Worm (Caenorhabditis elegans) whole organism, midembryonic: ENCODE data around the gene lin-14.

Experiments
- T22C8.4 ChIP-seq: fragments of 200-800 bp; sonication (Bioruptor generic); IDR thresholded peaks from 2 replicates; pipeline ENCODE4 v1.3.6; 2022; ENCODE audit warnings: missing genetic modification characterization, missing compliant biosample characterization
- cog-1 ChIP-seq: sonication (generic microtip); optimal IDR thresholded peaks from 2 replicates; lab custom pipeline; 2016; ENCODE audit warnings: missing genetic modification characterization, missing compliant biosample characterization
- flt-1 ChIP-seq: fragments of 200-800 bp; sonication (Bioruptor generic); IDR thresholded peaks from 2 replicates; pipeline ENCODE4 v1.3.6; 2022; ENCODE audit warnings: missing genetic modification characterization, missing compliant biosample characterization
- klf-2 ChIP-seq: fragments of 200-800 bp; sonication (Bioruptor generic); conservative IDR thresholded peaks from 2 replicates; pipeline ENCODE4 v1.3.6; 2022; ENCODE audit warnings: missing genetic modification reagents, missing genetic modification characterization, missing compliant biosample characterization
- med-1 ChIP-seq: sonication (generic microtip); optimal IDR thresholded peaks from 2 replicates; lab custom pipeline; 2017; ENCODE audit warnings: missing genetic modification characterization, mild to moderate bottlenecking, missing compliant biosample characterization, antibody characterized with exemption, missing genetic modification reagents; ENCODE audit not compliant: insufficient read depth
- ref-1 ChIP-seq: fragments of 200-800 bp; sonication (Bioruptor generic); conservative IDR thresholded peaks from 2 replicates; pipeline ENCODE4 v1.3.6; 2022; ENCODE audit warnings: missing genetic modification reagents, missing genetic modification characterization, missing compliant biosample characterization
- tab-1 ChIP-seq: fragments of 200-800 bp; sonication (Bioruptor generic); IDR thresholded peaks from 2 replicates; pipeline ENCODE4 v1.3.6; 2022; ENCODE audit warnings: missing genetic modification characterization, missing compliant biosample characterization
- ztf-23 ChIP-seq: fragments of 200-800 bp; sonication (Bioruptor generic); IDR thresholded peaks from 2 replicates; pipeline ENCODE4 v1.3.6; 2022; ENCODE audit warnings: missing genetic modification reagents, missing genetic modification characterization, missing compliant biosample characterization
- ztf-29 ChIP-seq: fragments of 200-800 bp; sonication (Bioruptor generic); IDR thresholded peaks from 2 replicates; pipeline ENCODE4 v1.3.6; 2022; ENCODE audit warnings: missing genetic modification reagents, missing genetic modification characterization, missing compliant biosample characterization

lin-14 gene

ce11 chrX:11466444-11467319, 1.3 kb downstream of the lin-14 start:
- TF ChIP-seq tab-1 (GFP tag; lab: Robert Waterston, UW) (no peak), ref-1 (GFP tag; lab: Robert Waterston, UW) (no peak), med-1 (GFP tag; lab: Kevin White, UChicago) (no peak), T22C8.4 (GFP tag; lab: Robert Waterston, UW) (no peak), ztf-29 (GFP tag; lab: Robert Waterston, UW) (no peak), klf-2 (GFP tag; lab: Robert Waterston, UW) (no peak), flt-1 (no peak), cog-1 (tag; lab: Kevin White, UChicago) (no peak), ztf-23 (GFP tag; lab: Robert Waterston, UW) (no peak)

- TF ChIP-seq ref-1 (GFP tag; lab: Robert Waterston, UW) (no peak), cog-1 (tag; lab: Kevin White, UChicago) (peak; percentile 53)
These were observed 2.0 kb downstream of the lin-14 start for ce11 chrX:11467320-11467732.

ce11 chrX:11468814-11469213, 3.5 kb downstream of the lin-14 start:
- TF ChIP-seq cog-1 (tag; lab: Kevin White, UChicago) (no peak), med-1 (GFP tag; lab: Kevin White, UChicago) (no peak), ztf-23 (GFP tag; lab: Robert Waterston, UW) (no peak), flt-1 (no peak), klf-2 (GFP tag; lab: Robert Waterston, UW) (no peak), ref-1 (GFP tag; lab: Robert Waterston, UW) (no peak), T22C8.4 (GFP tag; lab: Robert Waterston, UW) (no peak), ztf-29 (GFP tag; lab: Robert Waterston, UW) (no peak), tab-1 (GFP tag; lab: Robert Waterston, UW) (no peak)

ce11 chrX:11469600-11469999, 4.2 kb downstream of the lin-14 start:
- TF ChIP-seq ztf-29 (GFP tag; lab: Robert Waterston, UW) (no peak), ztf-23 (GFP tag; lab: Robert Waterston, UW) (no peak), ref-1 (GFP tag; lab: Robert Waterston, UW) (no peak), T22C8.4 (GFP tag; lab: Robert Waterston, UW) (no peak)

- TF ChIP-seq T22C8.4 (GFP tag; lab: Robert Waterston, UW) (no peak), med-1 (GFP tag; lab: Kevin White, UChicago) (no peak)
These were observed 6.0 kb downstream of the lin-14 start for ce11 chrX:11471409-11471808.

ce11 chrX:11471893-11472292, 6.5 kb downstream of the lin-14 start:
- TF ChIP-seq ztf-29 (GFP tag; lab: Robert Waterston, UW), result no peak
- no peak for TF ChIP-seq ztf-23 (GFP tag; lab: Robert Waterston, UW)
- no peak for TF ChIP-seq klf-2 (GFP tag; lab: Robert Waterston, UW)
- no peak for TF ChIP-seq ref-1 (GFP tag; lab: Robert Waterston, UW)
- no peak for TF ChIP-seq tab-1 (GFP tag; lab: Robert Waterston, UW)
- no peak for TF ChIP-seq cog-1 (tag; lab: Kevin White, UChicago)
- no peak for TF ChIP-seq T22C8.4 (GFP tag; lab: Robert Waterston, UW)
- TF ChIP-seq flt-1, result no peak
- no peak for TF ChIP-seq med-1 (GFP tag; lab: Kevin White, UChicago)

ce11 chrX:11472407-11472806, 7.0 kb downstream of the lin-14 start:
- TF ChIP-seq ztf-29 (GFP tag; lab: Robert Waterston, UW) (no peak), ztf-23 (GFP tag; lab: Robert Waterston, UW) (no peak), med-1 (GFP tag; lab: Kevin White, UChicago) (no peak), tab-1 (GFP tag; lab: Robert Waterston, UW) (no peak), cog-1 (tag; lab: Kevin White, UChicago) (no peak), flt-1 (no peak), klf-2 (GFP tag; lab: Robert Waterston, UW) (no peak), ref-1 (GFP tag; lab: Robert Waterston, UW) (no peak), T22C8.4 (GFP tag; lab: Robert Waterston, UW) (no peak)

ce11 chrX:11472953-11473671, 7.8 kb downstream of the lin-14 start:
- TF ChIP-seq ztf-23 (GFP tag; lab: Robert Waterston, UW), result 0 out of 2 replicates have a peak, but pooled peaks have one; percentile 8
- TF ChIP-seq cog-1 (tag; lab: Kevin White, UChicago), result no peak

ce11 chrX:11474149-11474585, 8.8 kb downstream of the lin-14 start:
- no peak for TF ChIP-seq T22C8.4 (GFP tag; lab: Robert Waterston, UW)
- no peak for TF ChIP-seq ref-1 (GFP tag; lab: Robert Waterston, UW)
- TF ChIP-seq med-1 (GFP tag; lab: Kevin White, UChicago), result no peak
- no peak for TF ChIP-seq tab-1 (GFP tag; lab: Robert Waterston, UW)
- no peak for TF ChIP-seq ztf-29 (GFP tag; lab: Robert Waterston, UW)
- no peak for TF ChIP-seq ztf-23 (GFP tag; lab: Robert Waterston, UW)
- TF ChIP-seq cog-1 (tag; lab: Kevin White, UChicago), result no peak
- TF ChIP-seq flt-1, result no peak
- no peak for TF ChIP-seq klf-2 (GFP tag; lab: Robert Waterston, UW)
